Worm (Caenorhabditis elegans): ENCODE measurements around the gene mab-7.

The mab-7 gene

DNA sequence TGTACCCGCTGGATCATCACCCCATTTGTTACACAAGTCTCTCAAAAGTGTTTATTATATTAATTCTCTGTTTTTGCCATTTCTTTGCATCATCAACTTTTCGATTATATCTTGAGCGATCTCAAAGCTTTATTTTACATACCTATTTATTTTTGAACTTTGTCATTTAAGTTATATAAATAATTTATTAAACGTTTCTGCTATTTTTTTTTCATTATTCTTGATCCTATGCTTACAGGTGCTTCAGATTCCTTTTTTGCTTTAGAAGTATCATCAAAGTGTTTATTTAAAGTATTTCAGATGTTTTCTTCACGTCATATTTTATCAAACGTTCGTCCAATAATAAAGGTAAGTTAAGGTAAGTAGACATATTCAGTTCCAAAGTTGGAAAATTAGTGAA is 20.2 kb upstream of the mab-7 start, which contains the start of gene F35H12.5:
Gene F35H12.5 (plus strand): TSS at position 301 of the 400 bp plus-strand sequence.
- TF ChIP-seq nhr-12 (tag; optimal IDR thresholded peaks at IDR 0.05) (no peak), mef-2 (tag; optimal IDR thresholded peaks at IDR 0.05) (no peak), skn-1 (tag; optimal IDR thresholded peaks at IDR 0.05) (no peak), mep-1 (tag; optimal IDR thresholded peaks at IDR 0.05) (no peak), nhr-11 (tag; optimal IDR thresholded peaks at IDR 0.05) (no peak), sox-4 (tag; optimal IDR thresholded peaks at IDR 0.05) (no peak)

ce11 chrX:915510-915909 is 17.7 kb upstream of the mab-7 start, which contains the start of gene sel-12:
Gene sel-12 (plus strand): TSS chrX:915867.
- TF ChIP-seq F16B12.6 (tag; optimal IDR thresholded peaks at IDR 0.05), result no peak
- peak in 1 of 2 experiments; percentile 7 for TF ChIP-seq lin-35 (GFP tag; optimal IDR thresholded peaks at IDR 0.05)
- peak; percentile 29 for TF ChIP-seq snu-23 (GFP tag; optimal IDR thresholded peaks at IDR 0.05)
- TF ChIP-seq nhr-47 (tag; optimal IDR thresholded peaks at IDR 0.05), result peak; percentile 10
- peak; percentile 7 for TF ChIP-seq nhr-71 (tag; optimal IDR thresholded peaks at IDR 0.05)
- TF ChIP-seq mep-1 (tag; optimal IDR thresholded peaks at IDR 0.05), result peak; percentile 18
- peak; percentile 31 for TF ChIP-seq rnt-1 (tag; optimal IDR thresholded peaks at IDR 0.05)
- no peak for TF ChIP-seq swsn-7 (tag; optimal IDR thresholded peaks at IDR 0.05)
- TF ChIP-seq efl-1 (optimal IDR thresholded peaks at IDR 0.05), result no peak
- TF ChIP-seq efl-1 (GFP tag; optimal IDR thresholded peaks at IDR 0.05 in 1 of 2), result no peak
- peak; percentile 1 for TF ChIP-seq nhr-20 (tag; optimal IDR thresholded peaks at IDR 0.05)
- TF ChIP-seq ceh-82 (tag; optimal IDR thresholded peaks at IDR 0.05), result peak in 1 of 3 experiments; percentile 50
- TF ChIP-seq lin-14 (GFP tag; optimal IDR thresholded peaks at IDR 0.05), result peak; percentile 62
- no peak for TF ChIP-seq pax-3 (tag; optimal IDR thresholded peaks at IDR 0.05)
- peak; percentile 9 for TF ChIP-seq blmp-1 (tag; optimal IDR thresholded peaks at IDR 0.05)
- TF ChIP-seq skn-1 (tag; optimal IDR thresholded peaks at IDR 0.05), result peak; percentile 45
- TF ChIP-seq lsy-2 (tag; optimal IDR thresholded peaks at IDR 0.05), result peak in 1 of 2 experiments; percentile 26

DNA sequence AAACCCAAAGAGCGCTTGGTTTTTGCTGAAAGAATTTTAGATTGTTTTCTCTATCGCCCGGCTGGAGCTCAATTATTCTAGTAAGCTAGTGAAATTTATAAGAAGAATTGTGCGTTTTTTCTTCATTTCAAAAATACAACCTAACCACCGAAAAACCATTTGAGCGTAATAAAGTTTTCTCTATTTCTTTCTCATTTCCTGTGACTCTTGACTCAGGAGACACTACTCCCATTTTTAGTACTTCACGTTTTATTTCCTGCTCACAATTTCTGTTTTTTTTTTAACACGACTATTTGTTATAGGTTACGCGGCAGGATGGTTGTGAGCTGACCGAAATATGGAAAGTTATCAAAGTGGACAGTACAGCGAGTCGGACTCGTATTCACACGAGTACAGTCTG is 15.1 kb upstream of the mab-7 start, which contains the start of gene F35H12.6:
Gene F35H12.6 (plus strand): TSS at position 301 of the 400 bp plus-strand sequence.
- no peak for TF ChIP-seq rnt-1 (tag; optimal IDR thresholded peaks at IDR 0.05)
- TF ChIP-seq dsc-1 (tag; optimal IDR thresholded peaks at IDR 0.05), result no peak
- TF ChIP-seq ces-1 (GFP tag; optimal IDR thresholded peaks at IDR 0.05), result no peak
- no peak for TF ChIP-seq fkh-4 (tag; optimal IDR thresholded peaks at IDR 0.05; ENCODE audit: borderline replicate concordance)
- no peak for TF ChIP-seq ceh-8 (GFP tag; optimal IDR thresholded peaks at IDR 0.05)
- TF ChIP-seq unc-98 (GFP tag; IDR thresholded peaks at IDR 0.05), result no peak

DNA sequence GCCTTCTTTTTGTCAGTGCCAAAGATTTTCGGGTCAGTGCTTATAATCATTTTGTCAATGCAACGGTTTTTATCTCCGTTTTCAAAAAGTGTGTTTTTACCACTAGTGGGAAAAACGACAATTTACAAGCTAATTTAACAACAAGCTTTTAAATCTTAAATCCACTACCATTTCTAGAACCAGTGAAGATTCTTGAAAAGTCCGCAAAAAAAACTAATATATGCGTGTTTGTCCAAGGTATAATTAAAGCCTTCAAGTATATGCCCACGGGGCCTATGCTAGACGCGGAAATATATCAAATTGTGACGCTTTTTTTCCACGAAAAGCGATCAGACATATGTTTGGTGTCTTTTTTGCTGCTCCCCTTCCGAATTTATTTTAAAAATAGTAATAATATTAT is 14.7 kb upstream of the mab-7 start:
- no peak for TF ChIP-seq unc-86 (tag; optimal IDR thresholded peaks at IDR 0.05)
- TF ChIP-seq nhr-11 (tag; optimal IDR thresholded peaks at IDR 0.05), result no peak
- TF ChIP-seq pax-3 (tag; optimal IDR thresholded peaks at IDR 0.05), result peak; percentile 1
- TF ChIP-seq rnt-1 (tag; optimal IDR thresholded peaks at IDR 0.05), result no peak
- no peak for TF ChIP-seq nhr-20 (tag; optimal IDR thresholded peaks at IDR 0.05)
- TF ChIP-seq nhr-28 (tag; optimal IDR thresholded peaks at IDR 0.05), result no peak
- TF ChIP-seq nhr-85 (tag), result peak; percentile 18
- no peak for TF ChIP-seq egl-27 (tag; optimal IDR thresholded peaks at IDR 0.05)
- no peak for TF ChIP-seq ama-1 (optimal IDR thresholded peaks at IDR 0.05)
- no peak for TF ChIP-seq irx-1 (tag; optimal IDR thresholded peaks at IDR 0.05)
- no peak for TF ChIP-seq swsn-7 (tag; optimal IDR thresholded peaks at IDR 0.05)
- no peak for TF ChIP-seq ceh-82 (tag; optimal IDR thresholded peaks at IDR 0.05)
- no peak for TF ChIP-seq ceh-88 (GFP tag; IDR thresholded peaks at IDR 0.05)
- TF ChIP-seq lin-14 (GFP tag; optimal IDR thresholded peaks at IDR 0.05), result peak; percentile 43
- no peak for TF ChIP-seq snu-23 (GFP tag; optimal IDR thresholded peaks at IDR 0.05)
- TF ChIP-seq dsc-1 (tag; optimal IDR thresholded peaks at IDR 0.05), result no peak
- peak; percentile 31 for TF ChIP-seq nhr-71 (tag; optimal IDR thresholded peaks at IDR 0.05)
- TF ChIP-seq lin-15B (tag; optimal IDR thresholded peaks at IDR 0.05), result no peak
- peak; percentile 21 for TF ChIP-seq nhr-47 (tag; optimal IDR thresholded peaks at IDR 0.05)
- TF ChIP-seq lin-35 (GFP tag; optimal IDR thresholded peaks at IDR 0.05), result no peak
- peak; percentile 65 for TF ChIP-seq fkh-8 (tag; optimal IDR thresholded peaks at IDR 0.05)
- TF ChIP-seq nhr-12 (tag; optimal IDR thresholded peaks at IDR 0.05), result no peak

- TF ChIP-seq isw-1 (GFP tag; IDR thresholded peaks at IDR 0.05) (0 out of 2 replicates have a peak, but pooled peaks have one; percentile 14), ceh-63 (GFP tag; optimal IDR thresholded peaks at IDR 0.05) (peak; percentile 49), pax-3 (tag; optimal IDR thresholded peaks at IDR 0.05) (peak; percentile 27), nhr-20 (tag; optimal IDR thresholded peaks at IDR 0.05) (no peak), zip-4 (GFP tag; optimal IDR thresholded peaks at IDR 0.05) (no peak), dpl-1 (GFP tag; optimal IDR thresholded peaks at IDR 0.05) (no peak), lin-14 (GFP tag; optimal IDR thresholded peaks at IDR 0.05) (peak; percentile 79), egl-27 (tag; optimal IDR thresholded peaks at IDR 0.05) (no peak), lin-13 (GFP tag; optimal IDR thresholded peaks at IDR 0.05) (no peak), unc-86 (tag; optimal IDR thresholded peaks at IDR 0.05) (peak; percentile 58), nhr-71 (tag; optimal IDR thresholded peaks at IDR 0.05) (peak; percentile 53), lin-35 (GFP tag; optimal IDR thresholded peaks at IDR 0.05) (peak in 1 of 2 experiments; percentile 2), ceh-82 (tag; optimal IDR thresholded peaks at IDR 0.05) (peak in 1 of 3 experiments; percentile 28), elt-2 (tag; optimal IDR thresholded peaks at IDR 0.05) (no peak), ces-1 (GFP tag; optimal IDR thresholded peaks at IDR 0.05) (no peak), skn-1 (tag; optimal IDR thresholded peaks at IDR 0.05) (peak; percentile 9), fkh-8 (tag; optimal IDR thresholded peaks at IDR 0.05) (peak; percentile 78), swsn-7 (tag; optimal IDR thresholded peaks at IDR 0.05) (peak; percentile 45), dsc-1 (tag; optimal IDR thresholded peaks at IDR 0.05) (peak; percentile 43), fkh-10 (GFP tag; optimal IDR thresholded peaks at IDR 0.05) (peak; percentile 6)
These were observed 12.5 kb upstream of the mab-7 start for ce11 chrX:910337-910736.

Data from whole organism, L1 larva.